Worm (Caenorhabditis elegans) whole organism, L1 larva: ENCODE data around the gene znf-622.

ENCODE experiments used
- C04F5.9 ChIP-seq: sonication (generic microtip); optimal IDR thresholded peaks from 2 replicates; lab custom pipeline; 2016; ENCODE audit warnings: missing genetic modification characterization, missing compliant biosample characterization
- Y116A8C.19 ChIP-seq: sonication (generic microtip); optimal IDR thresholded peaks from 2 replicates; lab custom pipeline; 2016; ENCODE audit warnings: missing compliant biosample characterization, missing genetic modification characterization, borderline replicate concordance
- aly-2 ChIP-seq: fragments of 150-350 bp; optimal IDR thresholded peaks from 2 replicates; lab custom pipeline; 2014; ENCODE audit warnings: missing biosample characterization, missing genetic modification characterization
- ama-1 ChIP-seq: fragments of 150-350 bp; optimal IDR thresholded peaks from 2 replicates; lab custom pipeline; 2014
- blmp-1 ChIP-seq: fragments of 150-350 bp; optimal IDR thresholded peaks from 2 replicates; lab custom pipeline; 2014; ENCODE audit warnings: missing biosample characterization, missing genetic modification characterization
- ceh-88 ChIP-seq: fragments of 200-800 bp; sonication (Bioruptor generic); IDR thresholded peaks from 2 replicates; pipeline ENCODE4 v1.3.6; 2022; ENCODE audit warnings: missing genetic modification characterization, missing compliant biosample characterization
- dpl-1 ChIP-seq, 3 experiments: fragments of 150-350 bp in 2 of 3; sonication (generic microtip) in 1 of 3; optimal IDR thresholded peaks; 2 replicates each; lab custom pipeline; 2014 to 2017; ENCODE audit warnings: missing biosample characterization in 3 of 3, missing genetic modification characterization in 3 of 3, missing genetic modification reagents in 3 of 3
- efl-1 ChIP-seq, 4 experiments: fragments of 150-350 bp; optimal IDR thresholded peaks in 3 of 4; peaks in 1 of 4; 1 replicate in 1 of 4; 2 replicates in 3 of 4; lab custom pipeline; 2014; ENCODE audit warnings: missing biosample characterization in 2 of 4, missing genetic modification characterization in 2 of 4, missing genetic modification reagents in 2 of 4
- egl-27 ChIP-seq, 2 experiments: fragments of 150-350 bp in 1 of 2; sonication (generic microtip); optimal IDR thresholded peaks; 3 replicates each; lab custom pipeline; 2017 to 2018; ENCODE audit warnings: missing biosample characterization in 2 of 2, missing genetic modification characterization in 2 of 2, missing genetic modification reagents in 2 of 2
- elt-3 ChIP-seq, 6 experiments: fragments of 150-350 bp in 1 of 6; sonication (generic microtip); optimal IDR thresholded peaks; 2 replicates each; lab custom pipeline; 2017 to 2018; ENCODE audit warnings: missing biosample characterization in 6 of 6, missing genetic modification characterization in 6 of 6, inconsistent platforms in 1 of 6
- ets-5 ChIP-seq: fragments of 200-800 bp; sonication (Bioruptor generic); IDR thresholded peaks from 2 replicates; pipeline ENCODE4 v1.3.6; 2022; ENCODE audit warnings: missing genetic modification characterization, missing compliant biosample characterization
- fkh-10 ChIP-seq: sonication (generic microtip); optimal IDR thresholded peaks from 2 replicates; lab custom pipeline; 2017; ENCODE audit warnings: missing biosample characterization, missing genetic modification reagents, missing genetic modification characterization
- fos-1 ChIP-seq: fragments of 150-350 bp; optimal IDR thresholded peaks from 2 replicates; lab custom pipeline; 2014; ENCODE audit warnings: missing biosample characterization, missing genetic modification characterization
- hpl-2 ChIP-seq: fragments of 150-350 bp; optimal IDR thresholded peaks from 2 replicates; lab custom pipeline; 2014; ENCODE audit warnings: missing biosample characterization, missing genetic modification reagents, missing genetic modification characterization
- jun-1 ChIP-seq: fragments of 150-350 bp; optimal IDR thresholded peaks from 2 replicates; lab custom pipeline; 2014; ENCODE audit warnings: missing biosample characterization, missing genetic modification reagents, missing genetic modification characterization
- lin-13 ChIP-seq: fragments of 150-350 bp; optimal IDR thresholded peaks from 2 replicates; lab custom pipeline; 2014; ENCODE audit warnings: missing biosample characterization, missing genetic modification reagents, missing genetic modification characterization
- lin-14 ChIP-seq: fragments of 200-800 bp; sonication (Bioruptor generic); optimal IDR thresholded peaks from 2 replicates; lab custom pipeline; 2018; ENCODE audit warnings: mild to moderate bottlenecking, missing genetic modification characterization, moderate library complexity, missing compliant biosample characterization
- lin-35 ChIP-seq, 2 experiments: fragments of 150-350 bp; optimal IDR thresholded peaks; 2 replicates each; lab custom pipeline; 2014; ENCODE audit warnings: missing biosample characterization in 2 of 2, missing genetic modification characterization in 2 of 2, missing genetic modification reagents in 2 of 2
- lsy-2 ChIP-seq, 2 experiments: fragments of 150-350 bp; optimal IDR thresholded peaks; 2 replicates each; lab custom pipeline; 2014; ENCODE audit warnings: missing biosample characterization in 2 of 2, missing genetic modification characterization in 2 of 2
- mab-9 ChIP-seq: fragments of 200-800 bp; sonication (Bioruptor generic); IDR thresholded peaks from 2 replicates; pipeline ENCODE4 v1.3.6; 2022; ENCODE audit warnings: missing genetic modification reagents, missing genetic modification characterization, missing compliant biosample characterization
- mdl-1 ChIP-seq, 2 experiments: fragments of 150-350 bp; optimal IDR thresholded peaks; 2 replicates each; lab custom pipeline; 2014 to 2017; ENCODE audit warnings: missing biosample characterization in 2 of 2, missing genetic modification characterization in 2 of 2, inconsistent platforms in 1 of 2
- mef-2 ChIP-seq: fragments of 150-350 bp; optimal IDR thresholded peaks from 2 replicates; lab custom pipeline; 2014; ENCODE audit warnings: missing biosample characterization, missing genetic modification characterization
- mep-1 ChIP-seq: fragments of 150-350 bp; optimal IDR thresholded peaks from 2 replicates; lab custom pipeline; 2014; ENCODE audit warnings: missing biosample characterization, missing genetic modification characterization
- nhr-11 ChIP-seq: fragments of 150-350 bp; optimal IDR thresholded peaks from 2 replicates; lab custom pipeline; 2014; ENCODE audit warnings: missing biosample characterization, missing genetic modification characterization
- nhr-19 ChIP-seq: fragments of 200-800 bp; sonication (Bioruptor generic); conservative IDR thresholded peaks from 2 replicates; pipeline ENCODE4 v1.3.6; 2022; ENCODE audit warnings: missing genetic modification characterization, missing compliant biosample characterization
- nhr-20 ChIP-seq: sonication (generic microtip); optimal IDR thresholded peaks from 2 replicates; lab custom pipeline; 2016; ENCODE audit warnings: mild to moderate bottlenecking, missing genetic modification characterization, missing compliant biosample characterization
- nhr-28 ChIP-seq: fragments of 150-350 bp; optimal IDR thresholded peaks from 2 replicates; lab custom pipeline; 2014; ENCODE audit warnings: missing biosample characterization, missing genetic modification characterization
- nhr-47 ChIP-seq: sonication (generic microtip); optimal IDR thresholded peaks from 2 replicates; lab custom pipeline; 2016; ENCODE audit warnings: mild to moderate bottlenecking, missing genetic modification characterization, moderate library complexity, missing compliant biosample characterization
- nhr-71 ChIP-seq: sonication (generic microtip); optimal IDR thresholded peaks from 2 replicates; lab custom pipeline; 2016; ENCODE audit warnings: mild to moderate bottlenecking, missing genetic modification characterization, moderate library complexity, missing compliant biosample characterization
- nhr-77 ChIP-seq: fragments of 150-350 bp; optimal IDR thresholded peaks from 2 replicates; lab custom pipeline; 2014; ENCODE audit warnings: missing biosample characterization, missing genetic modification characterization
- nhr-85 ChIP-seq: sonication (generic microtip); peaks from one replicate; lab custom pipeline; 2016; ENCODE audit warnings: missing genetic modification characterization, inconsistent platforms, missing compliant biosample characterization
- nhr-90 ChIP-seq: sonication (generic microtip); optimal IDR thresholded peaks from 2 replicates; lab custom pipeline; 2016; ENCODE audit warnings: mild to moderate bottlenecking, missing genetic modification characterization, missing compliant biosample characterization; ENCODE audit not compliant: poor library complexity
- rnt-1 ChIP-seq: sonication (generic microtip); optimal IDR thresholded peaks from 2 replicates; lab custom pipeline; 2016; ENCODE audit warnings: mild to moderate bottlenecking, missing genetic modification characterization, moderate library complexity, missing compliant biosample characterization
- skn-1 ChIP-seq: fragments of 150-350 bp; optimal IDR thresholded peaks from 2 replicates; lab custom pipeline; 2014; ENCODE audit warnings: missing biosample characterization, missing genetic modification characterization
- snu-23 ChIP-seq: sonication (generic microtip); optimal IDR thresholded peaks from 2 replicates; lab custom pipeline; 2016; ENCODE audit warnings: missing genetic modification characterization, missing compliant biosample characterization
- sox-4 ChIP-seq: sonication (generic microtip); optimal IDR thresholded peaks from 2 replicates; lab custom pipeline; 2016; ENCODE audit warnings: missing genetic modification characterization, missing compliant biosample characterization
- sptf-1 ChIP-seq: fragments of 150-350 bp; optimal IDR thresholded peaks from 2 replicates; lab custom pipeline; 2014; ENCODE audit warnings: missing biosample characterization, missing genetic modification characterization
- tbx-2 ChIP-seq: sonication (generic microtip); optimal IDR thresholded peaks from 2 replicates; lab custom pipeline; 2016; ENCODE audit warnings: missing genetic modification characterization, missing compliant biosample characterization
- tlp-1 ChIP-seq: fragments of 150-350 bp; optimal IDR thresholded peaks from 2 replicates; lab custom pipeline; 2014; ENCODE audit warnings: missing biosample characterization, missing genetic modification characterization
- unc-130 ChIP-seq: fragments of 150-350 bp; optimal IDR thresholded peaks from 2 replicates; lab custom pipeline; 2017; ENCODE audit warnings: missing biosample characterization, missing genetic modification characterization, inconsistent platforms
- unc-62 ChIP-seq: fragments of 150-350 bp; optimal IDR thresholded peaks from 2 replicates; lab custom pipeline; 2014; ENCODE audit warnings: missing biosample characterization, missing genetic modification reagents, missing genetic modification characterization
- unc-86 ChIP-seq: sonication (generic microtip); optimal IDR thresholded peaks from 2 replicates; lab custom pipeline; 2016; ENCODE audit warnings: missing genetic modification characterization, missing compliant biosample characterization
- unc-98 ChIP-seq: fragments of 200-800 bp; sonication (Bioruptor generic); IDR thresholded peaks from 2 replicates; pipeline ENCODE4 v1.3.6; 2022; ENCODE audit warnings: missing genetic modification characterization, missing compliant biosample characterization
- vab-15 ChIP-seq: sonication (generic microtip); optimal IDR thresholded peaks from 2 replicates; lab custom pipeline; 2017; ENCODE audit warnings: missing genotype, mild to moderate bottlenecking, missing genetic modification characterization, missing compliant biosample characterization
- ztf-11 ChIP-seq, 2 experiments: sonication (generic microtip); optimal IDR thresholded peaks; 2 replicates each; lab custom pipeline; 2016 to 2017; ENCODE audit warnings: missing genetic modification characterization in 2 of 2, missing biosample characterization in 1 of 2, missing compliant biosample characterization in 1 of 2

Gene znf-622

ce11 chrIII:6360114-6360513 is 21.3 kb upstream of the znf-622 start (continued):
- TF ChIP-seq snu-23 (GFP tag; lab: Kevin White, UChicago): peak; percentile 74
- TF ChIP-seq hpl-2 (GFP tag; lab: Kevin White, UChicago): no peak
- peak; percentile 53 to 65 for TF ChIP-seq lsy-2 (tag; optimal IDR thresholded peaks at IDR 0.05; lab: Kevin White, UChicago)
- TF ChIP-seq fkh-10 (GFP tag; lab: Kevin White, UChicago): no peak
- no peak for TF ChIP-seq sox-4 (tag; lab: Kevin White, UChicago)
- no peak for TF ChIP-seq ztf-11 (tag; optimal IDR thresholded peaks at IDR 0.05; lab: Kevin White, UChicago)
- TF ChIP-seq aly-2 (tag; lab: Kevin White, UChicago): no peak
- peak; percentile 55 for TF ChIP-seq nhr-47 (tag; lab: Kevin White, UChicago)
- TF ChIP-seq jun-1 (tag; lab: Kevin White, UChicago): no peak
- TF ChIP-seq sptf-1: no peak
- peak; percentile 42 for TF ChIP-seq tbx-2 (tag; lab: Kevin White, UChicago)
- TF ChIP-seq egl-27 (tag; optimal IDR thresholded peaks at IDR 0.05; lab: Kevin White, UChicago): peak in 1 of 2 experiments; percentile 1

ce11 chrIII:6360825-6361224 is 20.6 kb upstream of the znf-622 start:
- TF ChIP-seq Y116A8C.19 (tag; lab: Kevin White, UChicago): no peak
- TF ChIP-seq mab-9: no peak
- no peak for TF ChIP-seq ceh-88 (GFP tag; lab: Robert Waterston, UW)
- TF ChIP-seq rnt-1: peak; percentile 29
- TF ChIP-seq nhr-11 (tag; lab: Kevin White, UChicago): no peak
- TF ChIP-seq lin-14 (GFP tag; lab: Kevin White, UChicago): peak; percentile 79
- no peak for TF ChIP-seq tlp-1 (tag; lab: Kevin White, UChicago)
- TF ChIP-seq mef-2 (tag; lab: Kevin White, UChicago): no peak
- TF ChIP-seq C04F5.9 (tag; lab: Kevin White, UChicago): no peak
- peak in 1 of 2 experiments; percentile 58 for TF ChIP-seq mdl-1 (tag; optimal IDR thresholded peaks at IDR 0.05; lab: Kevin White, UChicago)
- TF ChIP-seq nhr-47 (tag; lab: Kevin White, UChicago): no peak
- TF ChIP-seq nhr-71 (tag; lab: Kevin White, UChicago): peak; percentile 56
- no peak for TF ChIP-seq unc-130 (tag; lab: Kevin White, UChicago)
- TF ChIP-seq unc-86 (tag; lab: Kevin White, UChicago): no peak
- no peak for TF ChIP-seq fos-1 (tag; lab: Kevin White, UChicago)
- 0 out of 2 replicates have a peak, but pooled peaks have one; percentile 16 for TF ChIP-seq nhr-19 (GFP tag; lab: Robert Waterston, UW)
- peak; percentile 73 for TF ChIP-seq nhr-20 (tag; lab: Kevin White, UChicago)
- TF ChIP-seq lsy-2 (tag; optimal IDR thresholded peaks at IDR 0.05; lab: Kevin White, UChicago): peak; percentile 18 to 33
- TF ChIP-seq unc-62 (GFP tag; lab: Kevin White, UChicago): no peak
- TF ChIP-seq ama-1 (lab: Kevin White, UChicago): no peak
- TF ChIP-seq nhr-77 (tag; lab: Kevin White, UChicago): no peak
- TF ChIP-seq nhr-28 (tag; lab: Kevin White, UChicago): no peak
- peak; percentile 2 for TF ChIP-seq nhr-90
- peak in 1 of 3 experiments; percentile 1 for TF ChIP-seq dpl-1 (GFP tag; optimal IDR thresholded peaks at IDR 0.05; lab: Kevin White, UChicago)
- TF ChIP-seq tbx-2 (tag; lab: Kevin White, UChicago): peak; percentile 2
- TF ChIP-seq mep-1: peak; percentile 71
- TF ChIP-seq skn-1: peak; percentile 20
- peak; percentile 35 for TF ChIP-seq vab-15 (tag; lab: Kevin White, UChicago)
- no peak for TF ChIP-seq ets-5 (GFP tag; lab: Robert Waterston, UW)
- no peak for TF ChIP-seq unc-98 (GFP tag; lab: Robert Waterston, UW)
- peak; percentile 94 for TF ChIP-seq blmp-1
- peak in 1 of 2 experiments; percentile 60 for TF ChIP-seq lin-35 (GFP tag; optimal IDR thresholded peaks at IDR 0.05; lab: Kevin White, UChicago)
- TF ChIP-seq nhr-85 (tag; lab: Kevin White, UChicago): peak; percentile 97
- no peak for TF ChIP-seq efl-1 (optimal IDR thresholded peaks at IDR 0.05; lab: Kevin White, UChicago)
- no peak for TF ChIP-seq efl-1 (GFP tag; optimal IDR thresholded peaks at IDR 0.05 in 1 of 2; lab: Kevin White, UChicago)
- TF ChIP-seq elt-3 (tag; optimal IDR thresholded peaks at IDR 0.05; lab: Kevin White, UChicago): peak in 3 of 6 experiments; percentile 21 to 67 (median 31)
- peak; percentile 51 for TF ChIP-seq snu-23 (GFP tag; lab: Kevin White, UChicago)
- peak; percentile 13 for TF ChIP-seq lin-13 (GFP tag; lab: Kevin White, UChicago)
